Fruit fly (Drosophila melanogaster): Measurements from ENCODE around the gene ppk28.

ppk28 gene

dm6 chrX:16811213-16811749 is 5.4 kb downstream of the ppk28 start, which contains the start of gene CG4829 (continued):
- TF ChIP-seq mld (GFP tag; IDR thresholded peaks at IDR 0.05; ENCODE audit: partially characterized antibody) = no peak
- peak; percentile 92 for TF ChIP-seq CG8924 (tag; optimal IDR thresholded peaks at IDR 0.05)
- TF ChIP-seq CG6854 (GFP tag; optimal IDR thresholded peaks at IDR 0.05) = peak; percentile 76
- peak; percentile 83 for TF ChIP-seq CG3847 (GFP tag; IDR thresholded peaks at IDR 0.05)
- TF ChIP-seq CG7556 (GFP tag; optimal IDR thresholded peaks at IDR 0.05) = peak; percentile 81
- peak; percentile 91 for TF ChIP-seq PHDP (tag; optimal IDR thresholded peaks at IDR 0.05)
- TF ChIP-seq CG16779 (GFP tag; IDR thresholded peaks at IDR 0.05) = 0 out of 2 replicates have a peak, but pooled peaks have one; percentile 49
- peak; percentile 73; the same call in 2 of the 3 replicates for TF ChIP-seq CG6175 (GFP tag; IDR thresholded peaks at IDR 0.05)
- TF ChIP-seq Atf3 (GFP tag; optimal IDR thresholded peaks at IDR 0.05) = peak; percentile 80
- peak; percentile 25; the same call in 1 of the 2 replicates for TF ChIP-seq Poxn (GFP tag; IDR thresholded peaks at IDR 0.05)
- peak; percentile 86 for TF ChIP-seq Atf6 (GFP tag; IDR thresholded peaks at IDR 0.05)
- peak; percentile 87 for TF ChIP-seq CG17361 (GFP tag; IDR thresholded peaks at IDR 0.05)
- peak; percentile 75 for TF ChIP-seq CG30431 (GFP tag; optimal IDR thresholded peaks at IDR 0.05)
- TF ChIP-seq zf30C (GFP tag; optimal IDR thresholded peaks at IDR 0.05) = no peak
- TF ChIP-seq CG2875 (GFP tag; optimal IDR thresholded peaks at IDR 0.05) = peak; percentile 77
- peak; percentile 84 for TF ChIP-seq CG10147 (GFP tag; optimal IDR thresholded peaks at IDR 0.05)
- TF ChIP-seq ro (GFP tag; IDR thresholded peaks at IDR 0.05) = peak; percentile 73
- peak; percentile 88 for TF ChIP-seq sqz (GFP tag; optimal IDR thresholded peaks at IDR 0.05)
- peak; percentile 79 for TF ChIP-seq klu (GFP tag; IDR thresholded peaks at IDR 0.05)
- TF ChIP-seq CG10979 (tag; optimal IDR thresholded peaks at IDR 0.05) = peak; percentile 88
- peak; percentile 89 for TF ChIP-seq fd3F (GFP tag; optimal IDR thresholded peaks at IDR 0.05)
- peak; percentile 7 for TF ChIP-seq pzg (GFP tag; optimal IDR thresholded peaks at IDR 0.05)
- TF ChIP-seq pum (GFP tag; optimal IDR thresholded peaks at IDR 0.05) = peak; percentile 83
- peak; percentile 88 for TF ChIP-seq nerfin-1 (tag; optimal IDR thresholded peaks at IDR 0.05)
- no peak for TF ChIP-seq gfzf (GFP tag; optimal IDR thresholded peaks at IDR 0.05)
- TF ChIP-seq ranshi (GFP tag; IDR thresholded peaks at IDR 0.05) = peak; percentile 90
- TF ChIP-seq CG5953 (GFP tag; IDR thresholded peaks at IDR 0.05) = peak; percentile 82
- TF ChIP-seq zfh1 (GFP tag; IDR thresholded peaks at IDR 0.05) = peak; percentile 83
- peak; percentile 87 for TF ChIP-seq grau (tag; optimal IDR thresholded peaks at IDR 0.05)
- peak; percentile 94 for TF ChIP-seq vvl (GFP tag; IDR thresholded peaks at IDR 0.05)
- TF ChIP-seq emc (GFP tag; optimal IDR thresholded peaks at IDR 0.05) = peak; percentile 65
- TF ChIP-seq H15 (GFP tag; IDR thresholded peaks at IDR 0.05) = peak; percentile 85
- TF ChIP-seq gt (GFP tag; IDR thresholded peaks at IDR 0.05) = no peak; the same call in 1 of the 2 replicates
- peak; percentile 81 for TF ChIP-seq salm (tag; optimal IDR thresholded peaks at IDR 0.05)
- TF ChIP-seq tap (tag; optimal IDR thresholded peaks at IDR 0.05) = peak; percentile 92
- TF ChIP-seq ind (GFP tag; optimal IDR thresholded peaks at IDR 0.05) = peak; percentile 89
- TF ChIP-seq MTF-1 (GFP tag; optimal IDR thresholded peaks at IDR 0.05; ENCODE audit: borderline replicate concordance) = peak; percentile 86
- no peak for TF ChIP-seq lov (optimal IDR thresholded peaks at IDR 0.05)
- peak; percentile 83; the same call in 2 of the 3 replicates for TF ChIP-seq lov (GFP tag; IDR thresholded peaks at IDR 0.05)
- peak; percentile 43 for TF ChIP-seq Usf (GFP tag; optimal IDR thresholded peaks at IDR 0.05)
- peak; percentile 77 for TF ChIP-seq CG18764 (GFP tag; optimal IDR thresholded peaks at IDR 0.05)
- TF ChIP-seq CG9797 (GFP tag; optimal IDR thresholded peaks at IDR 0.05) = no peak
- peak; percentile 77 for TF ChIP-seq CG18476 (GFP tag; optimal IDR thresholded peaks at IDR 0.05)
- peak; percentile 84 for TF ChIP-seq CG9932 (GFP tag; IDR thresholded peaks at IDR 0.05)
- TF ChIP-seq Scr (GFP tag; IDR thresholded peaks at IDR 0.05; ENCODE audit: partially characterized antibody) = no peak
- peak; percentile 75 for TF ChIP-seq CG3407 (GFP tag; optimal IDR thresholded peaks at IDR 0.05)
- TF ChIP-seq tin (GFP tag; optimal IDR thresholded peaks at IDR 0.05) = peak; percentile 88
- TF ChIP-seq CG3995 (GFP tag; optimal IDR thresholded peaks at IDR 0.05) = peak; percentile 19
- TF ChIP-seq repo (GFP tag; optimal IDR thresholded peaks at IDR 0.05) = peak; percentile 81
- TF ChIP-seq fu2 (GFP tag; optimal IDR thresholded peaks at IDR 0.05) = peak; percentile 67
- peak; percentile 43; the same call in 1 of the 2 replicates for TF ChIP-seq CG4404 (GFP tag; IDR thresholded peaks at IDR 0.05)

All from whole organism, embryonic.